Worm (Caenorhabditis elegans) whole organism, L4/young adult: ENCODE data around the gene Y49F6C.6.

ENCODE experiments used
- W03F9.2 ChIP-seq: fragments of 150-350 bp; optimal IDR thresholded peaks from 2 replicates; lab custom pipeline; 2014; ENCODE audit warnings: missing biosample characterization, missing genetic modification characterization
- dao-5 ChIP-seq: sonication (generic microtip); optimal IDR thresholded peaks from 2 replicates; lab custom pipeline; 2016; ENCODE audit warnings: missing genotype, missing genetic modification characterization, moderate library complexity, missing compliant biosample characterization
- him-1 ChIP-seq: sonication (generic microtip); optimal IDR thresholded peaks from 2 replicates; lab custom pipeline; 2016; ENCODE audit warnings: missing genotype, missing genetic modification reagents, missing genetic modification characterization, missing compliant biosample characterization

DNA sequence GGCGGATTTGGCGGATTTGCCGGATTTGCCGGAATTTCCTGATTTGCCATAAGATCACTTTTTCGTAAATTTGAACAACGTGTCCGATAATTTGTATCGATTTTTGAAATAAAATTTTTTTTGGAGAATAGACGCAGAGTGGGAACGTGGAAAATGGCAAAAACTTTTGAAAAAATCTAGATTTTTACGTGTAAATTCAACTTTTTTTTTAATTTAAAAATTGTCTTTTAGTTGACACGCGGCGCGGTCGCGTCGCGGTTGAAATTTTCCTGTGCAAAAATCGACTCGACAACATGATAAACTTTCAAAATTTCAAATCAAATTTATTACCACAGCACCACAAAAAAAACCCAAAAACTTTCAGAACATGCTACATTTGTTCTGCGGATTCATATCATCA lies 28.5 kb upstream of the Y49F6C.6 start, which contains the start of gene nep-20:
- TF ChIP-seq W03F9.2 (tag; lab: Kevin White, UChicago) (no peak), dao-5 (tag; lab: Kevin White, UChicago) (no peak), him-1 (tag; lab: Kevin White, UChicago) (no peak)
